Worm (Caenorhabditis elegans) whole organism, L4 larva: ENCODE data around the gene Y54E2A.10.

Experiments
- F44E2.7 ChIP-seq: fragments of 200-800 bp; sonication (Bioruptor generic); IDR thresholded peaks from 2 replicates; pipeline ENCODE4 v2.1.2; 2022; ENCODE audit warnings: missing genetic modification characterization, missing compliant biosample characterization
- F49E8.2 ChIP-seq: sonication (generic microtip); optimal IDR thresholded peaks from 2 replicates; lab custom pipeline; 2016; ENCODE audit warnings: missing compliant biosample characterization, mild to moderate bottlenecking, missing genetic modification characterization, borderline replicate concordance
- R02D3.7 ChIP-seq: fragments of 150-350 bp; sonication (generic microtip); optimal IDR thresholded peaks from 3 replicates; lab custom pipeline; 2014; ENCODE audit warnings: missing biosample characterization, missing genetic modification characterization
- T20F7.1 ChIP-seq: fragments of 200-800 bp; sonication (Bioruptor generic); optimal IDR thresholded peaks from 2 replicates; lab custom pipeline; 2018; ENCODE audit warnings: mild to moderate bottlenecking, missing genetic modification characterization, missing compliant biosample characterization
- Y48G9A.11 ChIP-seq: fragments of 200-800 bp; sonication (Bioruptor generic); IDR thresholded peaks from 2 replicates; pipeline ENCODE4 v1.3.6; 2022; ENCODE audit warnings: missing genetic modification reagents, missing genetic modification characterization, missing compliant biosample characterization
- ZK546.5 ChIP-seq, 2 experiments: sonication (generic microtip); optimal IDR thresholded peaks; 2 replicates each; lab custom pipeline; 2017; ENCODE audit warnings: missing biosample characterization in 2 of 2, missing genetic modification characterization in 2 of 2
- aha-1 ChIP-seq: fragments of 150-350 bp; peaks from one replicate; lab custom pipeline; 2014; ENCODE audit warnings: missing biosample characterization, missing genetic modification characterization
- attf-4 ChIP-seq: sonication (generic microtip); optimal IDR thresholded peaks from 3 replicates; lab custom pipeline; 2017; ENCODE audit warnings: missing biosample characterization, missing genetic modification characterization
- ceh-20 ChIP-seq: fragments of 200-800 bp; sonication (Bioruptor generic); IDR thresholded peaks from 2 replicates; pipeline ENCODE4 v1.3.6; 2022; ENCODE audit warnings: missing genetic modification reagents, missing genetic modification characterization, missing compliant biosample characterization
- ceh-28 ChIP-seq: fragments of 150-350 bp; optimal IDR thresholded peaks from 2 replicates; lab custom pipeline; 2014; ENCODE audit warnings: missing biosample characterization, missing genetic modification reagents, missing genetic modification characterization
- ceh-44 ChIP-seq: fragments of 200-800 bp; sonication (Bioruptor generic); IDR thresholded peaks from 2 replicates; pipeline ENCODE4 v1.3.6; 2022; ENCODE audit warnings: missing genetic modification reagents, missing genetic modification characterization, missing compliant biosample characterization
- ctbp-1 ChIP-seq: fragments of 200-800 bp; sonication (Bioruptor generic); IDR thresholded peaks from 2 replicates; pipeline ENCODE4 v1.3.6; 2022; ENCODE audit warnings: missing genetic modification reagents, missing genetic modification characterization, missing compliant biosample characterization
- daf-8 ChIP-seq: fragments of 200-800 bp; sonication (Bioruptor generic); IDR thresholded peaks from 2 replicates; pipeline ENCODE4 v1.3.6; 2022; ENCODE audit warnings: missing genetic modification characterization, missing compliant biosample characterization
- dmd-6 ChIP-seq: fragments of 200-800 bp; sonication (Bioruptor generic); IDR thresholded peaks from 2 replicates; pipeline ENCODE4 v1.3.6; 2022; ENCODE audit warnings: missing genetic modification reagents, missing genetic modification characterization, missing compliant biosample characterization
- dmd-8 ChIP-seq: fragments of 200-800 bp; sonication (Bioruptor generic); IDR thresholded peaks from 2 replicates; pipeline ENCODE4 v1.3.6; 2022; ENCODE audit warnings: missing genetic modification characterization, missing compliant biosample characterization
- dmd-9 ChIP-seq: fragments of 200-800 bp; sonication (Bioruptor generic); IDR thresholded peaks from 2 replicates; pipeline ENCODE4 v1.3.6; 2022; ENCODE audit warnings: missing genetic modification reagents, missing genetic modification characterization, missing compliant biosample characterization
- dpl-1 ChIP-seq: fragments of 150-350 bp; optimal IDR thresholded peaks from 2 replicates; lab custom pipeline; 2014; ENCODE audit warnings: missing biosample characterization, missing genetic modification reagents, missing genetic modification characterization
- hif-1 ChIP-seq, 2 experiments: sonication (generic microtip); optimal IDR thresholded peaks; 2 replicates each; lab custom pipeline; 2016 to 2017; ENCODE audit warnings: missing compliant biosample characterization in 2 of 2, missing genetic modification characterization in 2 of 2, missing genetic modification reagents in 2 of 2, missing genotype in 2 of 2, mild to moderate bottlenecking in 1 of 2
- hlh-30 ChIP-seq: sonication (generic microtip); optimal IDR thresholded peaks from 2 replicates; lab custom pipeline; 2017; ENCODE audit warnings: antibody characterized with exemption, mild to moderate bottlenecking, missing genetic modification characterization, missing compliant biosample characterization; ENCODE audit not compliant: insufficient read depth
- jun-1 ChIP-seq: fragments of 150-350 bp; optimal IDR thresholded peaks from 2 replicates; lab custom pipeline; 2014; ENCODE audit warnings: missing biosample characterization, missing genetic modification reagents, missing genetic modification characterization
- lin-15B ChIP-seq: fragments of 150-350 bp; sonication (generic microtip); optimal IDR thresholded peaks from 3 replicates; lab custom pipeline; 2014; ENCODE audit warnings: missing biosample characterization, missing genetic modification characterization
- lin-38 ChIP-seq: fragments of 200-800 bp; sonication (Bioruptor generic); IDR thresholded peaks from 2 replicates; pipeline ENCODE4 v1.3.6; 2022; ENCODE audit warnings: missing genetic modification reagents, missing genetic modification characterization, missing compliant biosample characterization
- lir-3 ChIP-seq: sonication (generic microtip); optimal IDR thresholded peaks from 2 replicates; lab custom pipeline; 2016; ENCODE audit warnings: mild to moderate bottlenecking, missing genetic modification characterization, missing compliant biosample characterization
- lsy-2 ChIP-seq, 2 experiments: fragments of 150-350 bp in 1 of 2; sonication (generic microtip) in 1 of 2; optimal IDR thresholded peaks; 2 replicates each; lab custom pipeline; 2014 to 2017; ENCODE audit warnings: missing biosample characterization in 2 of 2, missing genetic modification characterization in 2 of 2
- madf-5 ChIP-seq, 2 experiments: fragments of 200-800 bp; sonication (Bioruptor generic); IDR thresholded peaks; 2 replicates each; pipeline ENCODE4 v1.3.6; 2022; ENCODE audit warnings: missing compliant biosample characterization in 2 of 2, missing genetic modification characterization in 2 of 2
- mdt-29 ChIP-seq: fragments of 200-800 bp; sonication (Bioruptor generic); IDR thresholded peaks from 2 replicates; pipeline ENCODE4 v1.3.6; 2022; ENCODE audit warnings: missing genetic modification reagents, missing genetic modification characterization, missing compliant biosample characterization
- mep-1 ChIP-seq: fragments of 150-350 bp; sonication (generic microtip); optimal IDR thresholded peaks from 3 replicates; lab custom pipeline; 2014; ENCODE audit warnings: missing biosample characterization, missing genetic modification characterization
- mes-2 ChIP-seq: sonication (generic microtip); optimal IDR thresholded peaks from 2 replicates; lab custom pipeline; 2016; ENCODE audit warnings: missing genotype, mild to moderate bottlenecking, missing genetic modification characterization, missing compliant biosample characterization; ENCODE audit not compliant: poor library complexity, severe bottlenecking
- nhr-102 ChIP-seq: sonication (generic microtip); optimal IDR thresholded peaks from 2 replicates; lab custom pipeline; 2016; ENCODE audit warnings: mild to moderate bottlenecking, missing genetic modification characterization, moderate library complexity, missing compliant biosample characterization
- nhr-28 ChIP-seq: fragments of 150-350 bp; optimal IDR thresholded peaks from 2 replicates; lab custom pipeline; 2014; ENCODE audit warnings: missing biosample characterization, missing genetic modification characterization
- nhr-41 ChIP-seq: fragments of 200-800 bp; sonication (Bioruptor generic); IDR thresholded peaks from 2 replicates; pipeline ENCODE4 v1.3.6; 2022; ENCODE audit warnings: missing genetic modification reagents, missing genetic modification characterization, missing compliant biosample characterization
- nhr-42 ChIP-seq: fragments of 200-800 bp; sonication (Bioruptor generic); IDR thresholded peaks from 2 replicates; pipeline ENCODE4 v1.3.6; 2022; ENCODE audit warnings: missing genetic modification characterization, missing compliant biosample characterization
- nhr-48 ChIP-seq: sonication (generic microtip); optimal IDR thresholded peaks from 2 replicates; lab custom pipeline; 2016; ENCODE audit warnings: mild to moderate bottlenecking, missing genetic modification characterization, missing compliant biosample characterization
- nhr-76 ChIP-seq: fragments of 150-350 bp; optimal IDR thresholded peaks from 2 replicates; lab custom pipeline; 2014; ENCODE audit warnings: missing biosample characterization, missing genetic modification characterization
- nhr-77 ChIP-seq: fragments of 150-350 bp; optimal IDR thresholded peaks from 2 replicates; lab custom pipeline; 2014; ENCODE audit warnings: missing biosample characterization, missing genetic modification characterization
- pha-4 ChIP-seq, 2 experiments: fragments of 150-350 bp in 1 of 2; fragments of 200-800 bp in 1 of 2; sonication (Bioruptor generic) in 1 of 2; IDR thresholded peaks in 1 of 2; optimal IDR thresholded peaks in 1 of 2; 2 replicates each; pipeline versions ENCODE4 v1.3.6 to Lab custom; 2014 to 2022; ENCODE audit warnings: missing genetic modification characterization in 2 of 2, missing genetic modification reagents in 2 of 2, missing biosample characterization in 1 of 2, missing compliant biosample characterization in 1 of 2
- php-3 ChIP-seq: fragments of 200-800 bp; sonication (Bioruptor generic); IDR thresholded peaks from 2 replicates; pipeline ENCODE4 v1.3.6; 2022; ENCODE audit warnings: missing genetic modification reagents, missing genetic modification characterization, missing compliant biosample characterization
- pqm-1 ChIP-seq: sonication (generic microtip); optimal IDR thresholded peaks from 2 replicates; lab custom pipeline; 2017; ENCODE audit warnings: missing biosample characterization, missing genetic modification characterization
- set-16 ChIP-seq: fragments of 200-800 bp; sonication (Bioruptor generic); IDR thresholded peaks from 2 replicates; pipeline ENCODE4 v1.3.6; 2022; ENCODE audit warnings: missing genetic modification reagents, missing genetic modification characterization, missing compliant biosample characterization
- skn-1 ChIP-seq: fragments of 150-350 bp; optimal IDR thresholded peaks from 2 replicates; lab custom pipeline; 2014; ENCODE audit warnings: missing biosample characterization, missing genetic modification characterization
- unc-62 ChIP-seq, 3 experiments: fragments of 150-350 bp in 1 of 3; sonication (generic microtip); optimal IDR thresholded peaks in 2 of 3; peaks in 1 of 3; 1 replicate in 1 of 3; 2 replicates in 2 of 3; lab custom pipeline; 2014 to 2017; ENCODE audit warnings: missing biosample characterization in 3 of 3, missing genetic modification characterization in 3 of 3, missing genetic modification reagents in 3 of 3, missing genotype in 1 of 3
- zfp-2 ChIP-seq: sonication (generic microtip); optimal IDR thresholded peaks from 2 replicates; lab custom pipeline; 2016; ENCODE audit warnings: mild to moderate bottlenecking, missing genetic modification characterization, missing compliant biosample characterization
- ztf-11 ChIP-seq: fragments of 150-350 bp; optimal IDR thresholded peaks from 2 replicates; lab custom pipeline; 2014; ENCODE audit warnings: missing biosample characterization, missing genetic modification characterization
- ztf-7 ChIP-seq: fragments of 150-350 bp; optimal IDR thresholded peaks from 2 replicates; lab custom pipeline; 2014; ENCODE audit warnings: missing biosample characterization, missing genetic modification characterization

Gene Y54E2A.10

ce11 chrII:14794935-14795454 lies 4.1 kb downstream of the Y54E2A.10 start, which contains the start of gene eif-3.B (continued):
- TF ChIP-seq unc-62 (GFP tag; optimal IDR thresholded peaks at IDR 0.05 in 1 of 2; lab: Kevin White, UChicago) (no peak), unc-62 (tag; optimal IDR thresholded peaks at IDR 0.05; lab: Kevin White, UChicago) (no peak), daf-8 (GFP tag; lab: Robert Waterston, UW) (no peak), mes-2 (tag; lab: Kevin White, UChicago) (peak; percentile 100)

- no peak for TF ChIP-seq jun-1 (tag; lab: Kevin White, UChicago)
- TF ChIP-seq ztf-7 (tag; lab: Kevin White, UChicago), result no peak
- no peak for TF ChIP-seq dmd-9 (GFP tag; lab: Robert Waterston, UW)
- TF ChIP-seq mdt-29 (GFP tag; lab: Robert Waterston, UW), result no peak
- no peak for TF ChIP-seq Y48G9A.11 (GFP tag; lab: Robert Waterston, UW)
- no peak for TF ChIP-seq pha-4 (GFP tag; IDR thresholded peaks at IDR 0.05; lab: Robert Waterston, UW)
- no peak for TF ChIP-seq pha-4 (tag; optimal IDR thresholded peaks at IDR 0.05; lab: Kevin White, UChicago)
- TF ChIP-seq lin-15B (tag; lab: Kevin White, UChicago), result no peak
- no peak for TF ChIP-seq ZK546.5 (tag; optimal IDR thresholded peaks at IDR 0.05; lab: Kevin White, UChicago)
- no peak for TF ChIP-seq nhr-28 (tag; lab: Kevin White, UChicago)
- peak; percentile 61 for TF ChIP-seq dpl-1 (GFP tag; lab: Kevin White, UChicago)
- peak; percentile 64 for TF ChIP-seq mes-2 (tag; lab: Kevin White, UChicago)
- TF ChIP-seq T20F7.1 (GFP tag; lab: Kevin White, UChicago), result peak; percentile 70
- TF ChIP-seq nhr-48 (tag; lab: Kevin White, UChicago), result no peak
- TF ChIP-seq madf-5 (GFP tag; IDR thresholded peaks at IDR 0.05; lab: Robert Waterston, UW), result no peak
- TF ChIP-seq F49E8.2 (tag; lab: Kevin White, UChicago), result peak; percentile 39
- peak; percentile 44; the same call in 1 of the 2 replicates for TF ChIP-seq lin-38 (GFP tag; lab: Robert Waterston, UW)
- peak; percentile 94 for TF ChIP-seq aha-1 (tag; lab: Kevin White, UChicago)
- no peak for TF ChIP-seq dmd-6
- TF ChIP-seq ceh-44 (GFP tag; lab: Robert Waterston, UW), result no peak
- TF ChIP-seq R02D3.7 (tag; lab: Kevin White, UChicago), result no peak
- TF ChIP-seq nhr-76 (tag; lab: Kevin White, UChicago), result peak; percentile 23
- peak in 1 of 2 experiments; percentile 71 for TF ChIP-seq lsy-2 (tag; optimal IDR thresholded peaks at IDR 0.05; lab: Kevin White, UChicago)
- TF ChIP-seq mep-1 (tag; lab: Kevin White, UChicago), result peak; percentile 13
- no peak for TF ChIP-seq zfp-2 (tag; lab: Kevin White, UChicago)
- TF ChIP-seq unc-62 (GFP tag; optimal IDR thresholded peaks at IDR 0.05 in 1 of 2; lab: Kevin White, UChicago), result peak in 1 of 2 experiments; percentile 54
- TF ChIP-seq unc-62 (tag; optimal IDR thresholded peaks at IDR 0.05; lab: Kevin White, UChicago), result no peak
- TF ChIP-seq nhr-42 (GFP tag; lab: Robert Waterston, UW), result no peak
- TF ChIP-seq nhr-102 (tag; lab: Kevin White, UChicago), result peak; percentile 9
- TF ChIP-seq dmd-8 (GFP tag; lab: Robert Waterston, UW), result no peak
Measured at ce11 chrII:14798047-14798522, 7.2 kb downstream of the Y54E2A.10 start, which contains the start of gene tbc-20. tbc-20 (plus strand) TSS chrII:14798472.

ce11 chrII:14799367-14799766 lies 8.5 kb downstream of the Y54E2A.10 start:
- TF ChIP-seq madf-5 (GFP tag; IDR thresholded peaks at IDR 0.05; lab: Robert Waterston, UW) (0 out of 4 replicates have a peak, but pooled peaks of 1 of the 2 experiments have one; percentile 26), ceh-20 (GFP tag; lab: Robert Waterston, UW) (no peak), F49E8.2 (tag; lab: Kevin White, UChicago) (no peak), ctbp-1 (0 out of 2 replicates have a peak, but pooled peaks have one; percentile 7), nhr-77 (tag; lab: Kevin White, UChicago) (no peak), ceh-28 (tag; lab: Kevin White, UChicago) (no peak), skn-1 (tag; lab: Kevin White, UChicago) (no peak), nhr-28 (tag; lab: Kevin White, UChicago) (no peak), php-3 (GFP tag; lab: Robert Waterston, UW) (no peak), pqm-1 (tag; lab: Kevin White, UChicago) (no peak), dpl-1 (GFP tag; lab: Kevin White, UChicago) (no peak), set-16 (GFP tag; lab: Robert Waterston, UW) (peak; percentile 28; the same call in 1 of the 2 replicates), lir-3 (tag; lab: Kevin White, UChicago) (no peak), nhr-102 (tag; lab: Kevin White, UChicago) (no peak), ZK546.5 (tag; optimal IDR thresholded peaks at IDR 0.05; lab: Kevin White, UChicago) (no peak), hif-1 (tag; optimal IDR thresholded peaks at IDR 0.05; lab: Kevin White, UChicago) (no peak), hlh-30 (tag; lab: Kevin White, UChicago) (no peak), attf-4 (tag; lab: Kevin White, UChicago) (no peak), nhr-41 (no peak), ztf-11 (tag; lab: Kevin White, UChicago) (no peak), F44E2.7 (GFP tag; lab: Robert Waterston, UW) (no peak)
